Worm (Caenorhabditis elegans) whole organism, L3 larva: ENCODE measurements around the gene K07D4.5.
A peak's percentile ranks its signal among the peaks of the same experiment; 100 is the strongest.

Experiments
- R02D3.7 ChIP-seq: fragments of 150-350 bp; optimal IDR thresholded peaks from 2 replicates; lab custom pipeline; 2014; ENCODE audit warnings: missing biosample characterization, missing genetic modification characterization
- ZK546.5 ChIP-seq: sonication (generic microtip); optimal IDR thresholded peaks from 2 replicates; lab custom pipeline; 2017; ENCODE audit warnings: missing biosample characterization, missing genetic modification characterization
- aly-2 ChIP-seq: fragments of 150-350 bp; optimal IDR thresholded peaks from 2 replicates; lab custom pipeline; 2014; ENCODE audit warnings: missing biosample characterization, missing genetic modification characterization
- ama-1 ChIP-seq: fragments of 150-350 bp; optimal IDR thresholded peaks from 2 replicates; lab custom pipeline; 2018
- ceh-16 ChIP-seq: sonication (generic microtip); optimal IDR thresholded peaks from 2 replicates; lab custom pipeline; 2017; ENCODE audit warnings: missing biosample characterization, missing genetic modification characterization
- ceh-28 ChIP-seq: fragments of 150-350 bp; optimal IDR thresholded peaks from 2 replicates; lab custom pipeline; 2014; ENCODE audit warnings: missing biosample characterization, missing genetic modification reagents, missing genetic modification characterization
- ceh-9 ChIP-seq: sonication (generic microtip); optimal IDR thresholded peaks from 2 replicates; lab custom pipeline; 2018; ENCODE audit warnings: missing biosample characterization, missing genetic modification characterization
- egl-27 ChIP-seq: sonication (generic microtip); optimal IDR thresholded peaks from 4 replicates; lab custom pipeline; 2017; ENCODE audit warnings: missing biosample characterization, missing genetic modification reagents, missing genetic modification characterization
- egl-5 ChIP-seq: fragments of 150-350 bp; optimal IDR thresholded peaks from 2 replicates; lab custom pipeline; 2017; ENCODE audit warnings: missing biosample characterization, missing genetic modification reagents, missing genetic modification characterization, inconsistent platforms
- elt-1 ChIP-seq: fragments of 150-350 bp; optimal IDR thresholded peaks from 2 replicates; lab custom pipeline; 2014; ENCODE audit warnings: missing biosample characterization, missing genetic modification characterization
- elt-3 ChIP-seq, 3 experiments: fragments of 150-350 bp in 1 of 3; sonication (generic microtip) in 2 of 3; optimal IDR thresholded peaks; 2 replicates in 2 of 3; 4 replicates in 1 of 3; lab custom pipeline; 2014 to 2017; ENCODE audit warnings: missing biosample characterization in 3 of 3, missing genetic modification characterization in 3 of 3
- eor-1 ChIP-seq, 2 experiments: fragments of 150-350 bp; optimal IDR thresholded peaks; 2 replicates each; lab custom pipeline; 2014 to 2018; ENCODE audit warnings: missing biosample characterization in 2 of 2, missing genetic modification characterization in 2 of 2
- fos-1 ChIP-seq: fragments of 150-350 bp; optimal IDR thresholded peaks from 2 replicates; lab custom pipeline; 2014; ENCODE audit warnings: missing biosample characterization, missing genetic modification characterization
- lin-15B ChIP-seq: fragments of 150-350 bp; optimal IDR thresholded peaks from 2 replicates; lab custom pipeline; 2014; ENCODE audit warnings: missing biosample characterization, missing genetic modification characterization
- lin-39 ChIP-seq: fragments of 150-350 bp; optimal IDR thresholded peaks from 2 replicates; lab custom pipeline; 2018; ENCODE audit warnings: missing biosample characterization, missing genetic modification reagents, missing genetic modification characterization
- lsy-12 ChIP-seq: sonication (generic microtip); optimal IDR thresholded peaks from 2 replicates; lab custom pipeline; 2016; ENCODE audit warnings: mild to moderate bottlenecking, missing genetic modification characterization, missing compliant biosample characterization
- mml-1 ChIP-seq: fragments of 150-350 bp; sonication (generic microtip); optimal IDR thresholded peaks from 3 replicates; lab custom pipeline; 2014; ENCODE audit warnings: missing biosample characterization, missing genetic modification characterization
- nfya-1 ChIP-seq: sonication (generic microtip); optimal IDR thresholded peaks from 2 replicates; lab custom pipeline; 2017; ENCODE audit warnings: missing genetic modification characterization, mild to moderate bottlenecking, missing compliant biosample characterization, antibody characterized with exemption, moderate library complexity; ENCODE audit not compliant: insufficient read depth
- nhr-11 ChIP-seq: fragments of 150-350 bp; optimal IDR thresholded peaks from 2 replicates; lab custom pipeline; 2014; ENCODE audit warnings: missing biosample characterization, missing genetic modification characterization
- nhr-23 ChIP-seq: fragments of 150-350 bp; optimal IDR thresholded peaks from 2 replicates; lab custom pipeline; 2014; ENCODE audit warnings: missing biosample characterization, missing genetic modification reagents, missing genetic modification characterization
- nhr-237 ChIP-seq: fragments of 150-350 bp; optimal IDR thresholded peaks from 2 replicates; lab custom pipeline; 2014; ENCODE audit warnings: missing biosample characterization, missing genetic modification characterization
- nhr-25 ChIP-seq: sonication (generic microtip); optimal IDR thresholded peaks from 2 replicates; lab custom pipeline; 2017; ENCODE audit warnings: missing biosample characterization, missing genetic modification characterization
- nhr-43 ChIP-seq: sonication (generic microtip); optimal IDR thresholded peaks from 2 replicates; lab custom pipeline; 2016; ENCODE audit warnings: mild to moderate bottlenecking, missing genetic modification characterization, missing compliant biosample characterization; ENCODE audit not compliant: poor library complexity, severe bottlenecking
- pha-4 ChIP-seq: fragments of 150-350 bp; optimal IDR thresholded peaks from 2 replicates; lab custom pipeline; 2014; ENCODE audit warnings: missing biosample characterization, missing genetic modification reagents, missing genetic modification characterization
- pqm-1 ChIP-seq: fragments of 150-350 bp; optimal IDR thresholded peaks from 2 replicates; lab custom pipeline; 2017; ENCODE audit warnings: missing biosample characterization, missing genetic modification characterization, inconsistent platforms
- sea-2 ChIP-seq: fragments of 150-350 bp; sonication (generic microtip); optimal IDR thresholded peaks from 4 replicates; lab custom pipeline; 2014; ENCODE audit warnings: missing biosample characterization, missing genetic modification reagents, missing genetic modification characterization
- skn-1 ChIP-seq: fragments of 150-350 bp; optimal IDR thresholded peaks from 2 replicates; lab custom pipeline; 2014; ENCODE audit warnings: missing biosample characterization, missing genetic modification characterization
- unc-62 ChIP-seq: fragments of 150-350 bp; sonication (generic microtip); optimal IDR thresholded peaks from 4 replicates; lab custom pipeline; 2014; ENCODE audit warnings: missing biosample characterization, missing genetic modification reagents, missing genetic modification characterization
- zag-1 ChIP-seq: fragments of 150-350 bp; optimal IDR thresholded peaks from 2 replicates; lab custom pipeline; 2014; ENCODE audit warnings: missing biosample characterization, missing genetic modification characterization
- ztf-11 ChIP-seq: fragments of 150-350 bp; optimal IDR thresholded peaks from 2 replicates; lab custom pipeline; 2014; ENCODE audit warnings: missing biosample characterization, missing genetic modification characterization
- ztf-4 ChIP-seq: fragments of 150-350 bp; optimal IDR thresholded peaks from 2 replicates; lab custom pipeline; 2014; ENCODE audit warnings: missing biosample characterization, missing genetic modification characterization

Gene K07D4.5

DNA sequence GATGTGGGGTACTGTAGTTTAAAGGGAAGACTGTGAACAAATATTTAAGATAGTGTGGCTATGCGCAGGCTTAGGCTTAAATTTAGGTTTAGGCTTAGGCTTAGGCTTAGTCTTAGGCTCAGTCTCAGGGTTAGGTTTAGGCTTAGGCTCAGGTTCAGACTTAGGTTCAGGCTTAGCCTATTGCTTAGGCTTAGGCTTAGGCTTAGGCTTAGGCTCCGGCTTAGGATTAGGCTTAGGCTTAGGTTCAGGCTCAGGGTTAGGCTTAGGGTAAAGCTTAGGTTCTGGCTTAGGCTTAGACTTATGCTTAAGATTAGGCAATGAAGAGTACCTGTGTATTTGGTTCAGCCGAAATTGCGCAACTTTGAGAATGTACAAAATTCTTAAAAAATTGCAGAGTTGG lies 41.1 kb downstream of the K07D4.5 start:
- TF ChIP-seq ceh-16 (tag; lab: Kevin White, UChicago): no peak

DNA sequence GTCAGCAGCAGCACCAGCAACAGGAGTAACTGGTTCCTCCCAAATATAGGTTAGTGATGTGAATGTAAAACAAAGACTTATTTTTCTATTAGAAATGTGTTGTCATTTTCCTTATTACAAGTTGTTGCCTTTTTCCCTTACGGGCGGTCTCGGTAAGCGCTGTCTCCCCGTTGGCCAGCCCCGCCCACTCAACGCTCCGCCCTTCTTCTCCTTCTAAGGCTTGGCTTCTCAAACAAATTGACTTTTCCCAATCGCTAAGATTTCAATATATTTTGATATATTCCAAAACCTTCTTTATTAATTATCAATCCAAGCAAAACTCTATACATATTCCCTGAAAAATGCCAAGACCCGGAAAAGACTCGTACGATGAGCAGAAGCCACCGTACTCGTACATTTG lies 43.0 kb downstream of the K07D4.5 start, which contains the start of gene lin-31:
Gene lin-31 (plus strand): TSS at position 237 of the 400 bp plus-strand sequence.
- no peak for TF ChIP-seq nhr-237 (tag; lab: Kevin White, UChicago)
- TF ChIP-seq nfya-1 (tag; lab: Kevin White, UChicago): peak; percentile 76
- TF ChIP-seq egl-5: no peak
- TF ChIP-seq aly-2 (tag; lab: Kevin White, UChicago): no peak
- no peak for TF ChIP-seq elt-3 (tag; optimal IDR thresholded peaks at IDR 0.05; lab: Kevin White, UChicago)
- TF ChIP-seq lin-15B (tag; lab: Kevin White, UChicago): no peak
- TF ChIP-seq nhr-11 (tag; lab: Kevin White, UChicago): no peak
- TF ChIP-seq, all 47 proteins: peak for 1

DNA sequence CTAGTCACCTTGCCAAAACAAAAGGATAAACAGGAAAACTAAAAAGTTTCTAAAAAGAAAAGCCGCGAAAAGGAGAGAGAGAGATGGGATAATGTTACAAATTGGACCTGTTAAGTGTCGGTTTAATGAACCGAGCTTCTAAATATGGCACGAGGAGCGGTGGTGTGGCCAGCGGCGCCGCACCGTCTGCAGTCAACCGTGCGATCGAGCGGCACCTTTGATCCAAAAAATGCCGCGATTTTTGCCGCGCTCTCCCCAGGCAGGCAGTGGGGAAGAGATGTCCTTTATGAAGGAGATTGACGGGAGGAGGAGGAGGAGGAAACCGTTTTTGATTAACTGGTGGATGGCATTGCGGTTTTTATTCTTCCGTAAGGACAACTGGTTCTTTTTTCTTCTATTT lies 45.0 kb downstream of the K07D4.5 start:
- TF ChIP-seq nfya-1 (tag; lab: Kevin White, UChicago) (no peak), ztf-4 (tag; lab: Kevin White, UChicago) (no peak), zag-1 (tag; lab: Kevin White, UChicago) (no peak), mml-1 (tag; lab: Kevin White, UChicago) (no peak), elt-3 (tag; optimal IDR thresholded peaks at IDR 0.05; lab: Kevin White, UChicago) (no peak)

DNA sequence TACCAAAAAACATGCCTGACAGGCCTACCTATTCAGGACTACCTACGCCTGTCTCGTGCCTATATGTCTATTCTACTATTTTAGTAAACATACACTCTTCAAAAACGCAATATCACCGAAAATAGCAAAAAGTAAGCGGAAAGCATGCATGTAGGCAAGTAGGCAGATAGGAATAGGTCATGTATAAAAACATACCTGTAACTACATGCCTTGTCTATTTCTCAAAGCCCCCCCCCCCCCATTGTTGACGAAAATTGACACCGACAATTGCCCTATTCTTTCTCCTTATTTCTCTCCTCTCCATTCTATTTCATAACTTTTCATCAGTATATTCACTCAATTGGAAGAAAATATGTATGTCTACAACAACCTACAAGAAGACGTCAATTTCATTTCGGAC lies 47.2 kb downstream of the K07D4.5 start:
- TF ChIP-seq fos-1 (tag; lab: Kevin White, UChicago) (no peak), eor-1 (tag; optimal IDR thresholded peaks at IDR 0.05; lab: Kevin White, UChicago) (no peak), pqm-1 (tag; lab: Kevin White, UChicago) (no peak), nhr-23 (no peak), lin-39 (no peak), skn-1 (no peak), nhr-25 (tag; lab: Kevin White, UChicago) (no peak), R02D3.7 (no peak), sea-2 (no peak), pha-4 (tag; lab: Kevin White, UChicago) (no peak), ZK546.5 (tag; lab: Kevin White, UChicago) (no peak)

DNA sequence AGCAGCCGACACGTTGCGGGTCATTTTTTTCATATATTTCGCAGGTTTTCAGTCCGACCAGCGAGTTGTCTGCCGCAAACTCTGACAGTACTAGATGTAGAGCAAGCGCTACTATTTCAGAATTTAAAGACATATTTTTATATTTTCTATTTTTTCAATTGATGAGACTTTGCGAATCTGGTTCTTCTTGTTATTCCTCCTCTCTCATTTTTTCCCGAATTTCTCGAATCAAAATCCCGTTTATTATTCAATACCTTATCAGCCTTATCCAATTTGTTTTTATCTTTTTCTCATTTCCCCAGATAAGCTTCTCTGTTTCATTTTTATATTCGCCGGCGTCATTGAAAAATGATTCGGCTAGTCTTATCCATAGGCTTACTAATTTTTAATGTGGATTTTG lies 49.4 kb downstream of the K07D4.5 start, which contains the start of gene dos-2:
Gene dos-2 (plus strand): TSS at position 301 of the 400 bp plus-strand sequence.
- TF ChIP-seq nhr-237 (tag; lab: Kevin White, UChicago) (no peak), R02D3.7 (no peak), egl-5 (no peak), ZK546.5 (tag; lab: Kevin White, UChicago) (no peak), ama-1 (lab: Kevin White, UChicago) (no peak)

DNA sequence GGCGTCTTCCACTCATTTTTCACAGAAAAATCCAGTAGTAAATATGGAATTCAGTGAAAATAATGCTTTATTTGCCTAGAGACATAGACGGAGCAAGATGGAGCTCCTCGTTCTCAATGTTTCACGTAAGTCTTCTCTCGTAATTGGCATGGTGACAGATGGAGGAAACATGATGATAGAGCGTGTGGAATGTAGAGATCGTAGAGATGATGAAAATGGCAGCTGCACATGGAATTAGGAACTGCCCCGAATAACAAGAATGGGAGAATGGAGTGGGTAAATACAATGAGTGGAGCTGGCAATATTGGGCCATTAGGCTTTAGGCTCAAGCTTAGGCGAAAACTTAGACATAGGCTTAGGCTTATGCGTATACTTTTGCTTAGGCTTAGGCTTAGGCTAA lies 50.4 kb downstream of the K07D4.5 start, which contains the start of gene cank-26:
Gene cank-26 (minus strand): TSS at position 113 of the 400 bp plus-strand sequence.
- TF ChIP-seq ceh-9 (tag; lab: Kevin White, UChicago) (no peak), egl-27 (tag; lab: Kevin White, UChicago) (no peak), lsy-12 (tag; lab: Kevin White, UChicago) (no peak), lin-39 (no peak), fos-1 (tag; lab: Kevin White, UChicago) (no peak), lin-15B (tag; lab: Kevin White, UChicago) (no peak), nhr-43 (tag; lab: Kevin White, UChicago) (no peak), ceh-28 (no peak), unc-62 (GFP tag; lab: Kevin White, UChicago) (no peak), nhr-23 (no peak), elt-1 (tag; lab: Kevin White, UChicago) (no peak), pqm-1 (tag; lab: Kevin White, UChicago) (no peak), R02D3.7 (no peak), ztf-11 (tag; lab: Kevin White, UChicago) (no peak)
- TF ChIP-seq, all 47 proteins: peak for 0
